Fruit fly (Drosophila melanogaster): ENCODE measurements around the gene CG7044.

The CG7044 gene

dm6 chr3R:21116057-21116456, 14.5 kb upstream of the CG7044 start, which contains the start of gene ppan (continued):
- TF ChIP-seq crp (GFP tag; optimal IDR thresholded peaks at IDR 0.05) (no peak), CG13775 (GFP tag; optimal IDR thresholded peaks at IDR 0.05) (no peak), al (GFP tag; IDR thresholded peaks at IDR 0.05) (no peak), Elba2 (GFP tag; optimal IDR thresholded peaks at IDR 0.05) (no peak), ci (GFP tag; IDR thresholded peaks at IDR 0.05) (peak; percentile 30; the same call in 1 of the 3 replicates), CG33213 (GFP tag; optimal IDR thresholded peaks at IDR 0.05) (no peak), CG10147 (GFP tag; optimal IDR thresholded peaks at IDR 0.05) (no peak), bcd (GFP tag; optimal IDR thresholded peaks at IDR 0.05) (no peak), crol (GFP tag; IDR thresholded peaks at IDR 0.05) (no peak), cas (GFP tag; IDR thresholded peaks at IDR 0.05) (no peak), CG9817 (tag; optimal IDR thresholded peaks at IDR 0.05) (no peak), CG7963 (GFP tag; IDR thresholded peaks at IDR 0.05; ENCODE audit: partially characterized antibody) (no peak), Aef1 (GFP tag; IDR thresholded peaks at IDR 0.05) (no peak), Hmr (GFP tag; optimal IDR thresholded peaks at IDR 0.05) (no peak), Nf-YA (GFP tag; IDR thresholded peaks at IDR 0.05) (no peak), HLH54F (GFP tag; optimal IDR thresholded peaks at IDR 0.05) (no peak), CG8478 (optimal IDR thresholded peaks at IDR 0.05) (no peak), CG14441 (GFP tag; IDR thresholded peaks at IDR 0.05) (no peak), emc (GFP tag; optimal IDR thresholded peaks at IDR 0.05) (no peak), CG14710 (tag; optimal IDR thresholded peaks at IDR 0.05) (peak; percentile 42), Ets97D (GFP tag; optimal IDR thresholded peaks at IDR 0.05) (peak; percentile 58), mld (GFP tag; IDR thresholded peaks at IDR 0.05; ENCODE audit: partially characterized antibody) (no peak), CG1529 (GFP tag; optimal IDR thresholded peaks at IDR 0.05) (no peak), Bteb2 (GFP tag; optimal IDR thresholded peaks at IDR 0.05) (no peak), CG2199 (GFP tag; IDR thresholded peaks at IDR 0.05) (no peak), p53 (GFP tag; optimal IDR thresholded peaks at IDR 0.05) (no peak), C15 (GFP tag; IDR thresholded peaks at IDR 0.05) (no peak), CG10267 (tag; optimal IDR thresholded peaks at IDR 0.05) (peak; percentile 31), bbx (GFP tag; IDR thresholded peaks at IDR 0.05; ENCODE audit: partially characterized antibody) (0 out of 2 replicates have a peak, but pooled peaks have one; percentile 31), z (GFP tag; IDR thresholded peaks at IDR 0.05) (no peak), tup (GFP tag; optimal IDR thresholded peaks at IDR 0.05) (no peak), CG12219 (GFP tag; optimal IDR thresholded peaks at IDR 0.05) (no peak), CG34224 (GFP tag; IDR thresholded peaks at IDR 0.05; ENCODE audit: partially characterized antibody) (peak; percentile 25; the same call in 1 of the 3 replicates), CG12071 (GFP tag; optimal IDR thresholded peaks at IDR 0.05) (no peak), vfl (GFP tag; optimal IDR thresholded peaks at IDR 0.05) (no peak), TFAM (GFP tag; optimal IDR thresholded peaks at IDR 0.05) (no peak), sima (GFP tag; optimal IDR thresholded peaks at IDR 0.05) (no peak), CG16813 (GFP tag; IDR thresholded peaks at IDR 0.05; ENCODE audit: partially characterized antibody) (peak; percentile 15; the same call in 1 of the 3 replicates), CG3281 (GFP tag; optimal IDR thresholded peaks at IDR 0.05) (no peak), CG7357 (GFP tag; IDR thresholded peaks at IDR 0.05) (no peak), CG1603 (tag; optimal IDR thresholded peaks at IDR 0.05) (no peak), Sin3A (optimal IDR thresholded peaks at IDR 0.05) (peak; percentile 6), CG17912 (GFP tag; optimal IDR thresholded peaks at IDR 0.05) (no peak), CG3847 (GFP tag; IDR thresholded peaks at IDR 0.05) (peak; percentile 53; the same call in 1 of the 2 replicates), seq (GFP tag; IDR thresholded peaks at IDR 0.05) (no peak), kay (GFP tag; optimal IDR thresholded peaks at IDR 0.05) (no peak), gce (GFP tag; IDR thresholded peaks at IDR 0.05) (no peak), Pdp1 (GFP tag; optimal IDR thresholded peaks at IDR 0.05) (peak in 1 of 2 experiments; percentile 28), CrebB (tag; optimal IDR thresholded peaks at IDR 0.05) (no peak), her (GFP tag; optimal IDR thresholded peaks at IDR 0.05) (no peak), Nf-YC (tag; optimal IDR thresholded peaks at IDR 0.05) (no peak), slp2 (GFP tag; optimal IDR thresholded peaks at IDR 0.05) (no peak)
